Worm (Caenorhabditis elegans) whole organism, L1 larva: Measurements from ENCODE around the gene isy-1.

Source experiments
- C04F5.9 ChIP-seq: sonication (generic microtip); optimal IDR thresholded peaks from 2 replicates; lab custom pipeline; 2016; ENCODE audit warnings: missing genetic modification characterization, missing compliant biosample characterization
- aha-1 ChIP-seq: fragments of 150-350 bp; optimal IDR thresholded peaks from 2 replicates; lab custom pipeline; 2014; ENCODE audit warnings: missing biosample characterization, missing genetic modification characterization
- blmp-1 ChIP-seq: fragments of 150-350 bp; optimal IDR thresholded peaks from 2 replicates; lab custom pipeline; 2014; ENCODE audit warnings: missing biosample characterization, missing genetic modification characterization
- ceh-63 ChIP-seq: fragments of 200-800 bp; sonication (Bioruptor generic); optimal IDR thresholded peaks from 2 replicates; lab custom pipeline; 2018; ENCODE audit warnings: mild to moderate bottlenecking, missing genetic modification characterization, missing compliant biosample characterization
- dsc-1 ChIP-seq: sonication (generic microtip); optimal IDR thresholded peaks from 2 replicates; lab custom pipeline; 2016; ENCODE audit warnings: mild to moderate bottlenecking, missing genetic modification characterization, missing compliant biosample characterization
- efl-1 ChIP-seq, 4 experiments: fragments of 150-350 bp; optimal IDR thresholded peaks in 3 of 4; peaks in 1 of 4; 1 replicate in 1 of 4; 2 replicates in 3 of 4; lab custom pipeline; 2014; ENCODE audit warnings: missing biosample characterization in 2 of 4, missing genetic modification characterization in 2 of 4, missing genetic modification reagents in 2 of 4
- efl-3 ChIP-seq: fragments of 200-800 bp; sonication (Bioruptor generic); optimal IDR thresholded peaks from 2 replicates; lab custom pipeline; 2018; ENCODE audit warnings: mild to moderate bottlenecking, missing genetic modification characterization, missing compliant biosample characterization
- egl-13 ChIP-seq: sonication (generic microtip); optimal IDR thresholded peaks from 2 replicates; lab custom pipeline; 2016; ENCODE audit warnings: missing genotype, missing genetic modification reagents, missing genetic modification characterization, missing compliant biosample characterization
- elt-2 ChIP-seq: sonication (generic microtip); optimal IDR thresholded peaks from 2 replicates; lab custom pipeline; 2016; ENCODE audit warnings: missing genetic modification characterization, mild to moderate bottlenecking, inconsistent platforms, missing compliant biosample characterization, missing genetic modification reagents
- fkh-10 ChIP-seq: sonication (generic microtip); optimal IDR thresholded peaks from 2 replicates; lab custom pipeline; 2017; ENCODE audit warnings: missing biosample characterization, missing genetic modification reagents, missing genetic modification characterization
- fkh-8 ChIP-seq: sonication (generic microtip); optimal IDR thresholded peaks from 2 replicates; lab custom pipeline; 2016; ENCODE audit warnings: mild to moderate bottlenecking, missing genetic modification characterization, missing compliant biosample characterization
- irx-1 ChIP-seq: sonication (generic microtip); optimal IDR thresholded peaks from 2 replicates; lab custom pipeline; 2016; ENCODE audit warnings: missing genetic modification characterization, missing compliant biosample characterization
- isw-1 ChIP-seq: fragments of 200-800 bp; sonication (Bioruptor generic); IDR thresholded peaks from 2 replicates; pipeline ENCODE4 v1.3.6; 2022; ENCODE audit warnings: missing genetic modification characterization, missing compliant biosample characterization
- jun-1 ChIP-seq: fragments of 150-350 bp; optimal IDR thresholded peaks from 2 replicates; lab custom pipeline; 2014; ENCODE audit warnings: missing biosample characterization, missing genetic modification reagents, missing genetic modification characterization
- lin-14 ChIP-seq: fragments of 200-800 bp; sonication (Bioruptor generic); optimal IDR thresholded peaks from 2 replicates; lab custom pipeline; 2018; ENCODE audit warnings: mild to moderate bottlenecking, missing genetic modification characterization, moderate library complexity, missing compliant biosample characterization
- lin-39 ChIP-seq: fragments of 150-350 bp; optimal IDR thresholded peaks from 2 replicates; lab custom pipeline; 2014; ENCODE audit warnings: missing biosample characterization, missing genetic modification reagents, missing genetic modification characterization
- lir-3 ChIP-seq: sonication (generic microtip); optimal IDR thresholded peaks from 2 replicates; lab custom pipeline; 2016; ENCODE audit warnings: mild to moderate bottlenecking, missing genetic modification characterization, moderate library complexity, missing compliant biosample characterization; ENCODE audit not compliant: poor library complexity
- lsy-2 ChIP-seq, 2 experiments: fragments of 150-350 bp; optimal IDR thresholded peaks; 2 replicates each; lab custom pipeline; 2014; ENCODE audit warnings: missing biosample characterization in 2 of 2, missing genetic modification characterization in 2 of 2
- mep-1 ChIP-seq: fragments of 150-350 bp; optimal IDR thresholded peaks from 2 replicates; lab custom pipeline; 2014; ENCODE audit warnings: missing biosample characterization, missing genetic modification characterization
- nhr-47 ChIP-seq: sonication (generic microtip); optimal IDR thresholded peaks from 2 replicates; lab custom pipeline; 2016; ENCODE audit warnings: mild to moderate bottlenecking, missing genetic modification characterization, moderate library complexity, missing compliant biosample characterization
- nhr-71 ChIP-seq: sonication (generic microtip); optimal IDR thresholded peaks from 2 replicates; lab custom pipeline; 2016; ENCODE audit warnings: mild to moderate bottlenecking, missing genetic modification characterization, moderate library complexity, missing compliant biosample characterization
- nhr-84 ChIP-seq: sonication (generic microtip); optimal IDR thresholded peaks from 2 replicates; lab custom pipeline; 2017; ENCODE audit warnings: missing biosample characterization, missing genetic modification characterization
- pqm-1 ChIP-seq: sonication (generic microtip); optimal IDR thresholded peaks from 3 replicates; lab custom pipeline; 2017; ENCODE audit warnings: missing biosample characterization, missing genetic modification characterization
- skn-1 ChIP-seq: fragments of 150-350 bp; optimal IDR thresholded peaks from 2 replicates; lab custom pipeline; 2014; ENCODE audit warnings: missing biosample characterization, missing genetic modification characterization
- sox-4 ChIP-seq: sonication (generic microtip); optimal IDR thresholded peaks from 2 replicates; lab custom pipeline; 2016; ENCODE audit warnings: missing genetic modification characterization, missing compliant biosample characterization
- tbx-2 ChIP-seq: sonication (generic microtip); optimal IDR thresholded peaks from 2 replicates; lab custom pipeline; 2016; ENCODE audit warnings: missing genetic modification characterization, missing compliant biosample characterization
- unc-130 ChIP-seq: fragments of 150-350 bp; optimal IDR thresholded peaks from 2 replicates; lab custom pipeline; 2017; ENCODE audit warnings: missing biosample characterization, missing genetic modification characterization, inconsistent platforms
- unc-98 ChIP-seq: fragments of 200-800 bp; sonication (Bioruptor generic); IDR thresholded peaks from 2 replicates; pipeline ENCODE4 v1.3.6; 2022; ENCODE audit warnings: missing genetic modification characterization, missing compliant biosample characterization
- zag-1 ChIP-seq: fragments of 150-350 bp; optimal IDR thresholded peaks from 2 replicates; lab custom pipeline; 2014; ENCODE audit warnings: missing biosample characterization, missing genetic modification characterization
- zip-4 ChIP-seq: fragments of 200-800 bp; sonication (Bioruptor generic); optimal IDR thresholded peaks from 2 replicates; lab custom pipeline; 2018; ENCODE audit warnings: mild to moderate bottlenecking, missing genetic modification characterization, moderate library complexity, missing compliant biosample characterization

Gene isy-1

ce11 chrV:11011807-11012206 is 11.3 kb upstream of the isy-1 start:
- no peak for TF ChIP-seq lin-39 (tag; lab: Kevin White, UChicago)
- TF ChIP-seq unc-98 (GFP tag; lab: Robert Waterston, UW): no peak
- no peak for TF ChIP-seq efl-1 (optimal IDR thresholded peaks at IDR 0.05; lab: Kevin White, UChicago)
- peak in 1 of 2 experiments; percentile 90 for TF ChIP-seq efl-1 (GFP tag; optimal IDR thresholded peaks at IDR 0.05 in 1 of 2; lab: Kevin White, UChicago)

DNA sequence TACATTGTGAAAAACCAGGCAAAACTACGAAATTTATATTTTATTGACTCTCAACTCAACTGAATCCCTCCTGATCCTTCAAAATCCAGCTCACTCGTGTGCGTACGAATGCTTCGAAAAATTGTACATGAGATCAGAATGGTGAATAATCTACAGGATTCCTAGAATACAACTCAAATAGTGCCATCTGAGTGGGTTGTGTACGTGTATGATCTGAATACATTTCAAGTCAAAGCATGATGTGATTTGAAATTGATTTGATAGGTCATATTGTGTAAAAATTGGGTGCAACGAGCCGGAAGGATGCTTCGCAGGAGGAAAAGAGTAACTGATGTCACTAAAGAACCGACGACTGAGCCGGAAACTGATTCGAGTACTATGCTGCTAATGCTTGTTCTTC is 10.3 kb upstream of the isy-1 start:
- peak; percentile 32 for TF ChIP-seq nhr-71 (tag; lab: Kevin White, UChicago)
- TF ChIP-seq egl-13 (tag; lab: Kevin White, UChicago): peak; percentile 23
- TF ChIP-seq lin-14 (GFP tag; lab: Kevin White, UChicago): peak; percentile 4
- TF ChIP-seq nhr-47 (tag; lab: Kevin White, UChicago): peak; percentile 39
- no peak for TF ChIP-seq ceh-63 (GFP tag; lab: Kevin White, UChicago)
- TF ChIP-seq irx-1 (tag; lab: Kevin White, UChicago): no peak
- peak; percentile 78 for TF ChIP-seq fkh-8 (tag; lab: Kevin White, UChicago)
- TF ChIP-seq sox-4 (tag; lab: Kevin White, UChicago): peak; percentile 54
- TF ChIP-seq dsc-1 (tag; lab: Kevin White, UChicago): no peak

ce11 chrV:11009124-11009524 is 8.6 kb upstream of the isy-1 start:
- TF ChIP-seq lsy-2 (tag; optimal IDR thresholded peaks at IDR 0.05; lab: Kevin White, UChicago) (no peak), efl-1 (optimal IDR thresholded peaks at IDR 0.05; lab: Kevin White, UChicago) (no peak), efl-1 (GFP tag; optimal IDR thresholded peaks at IDR 0.05 in 1 of 2; lab: Kevin White, UChicago) (peak in 1 of 2 experiments; percentile 82), jun-1 (tag; lab: Kevin White, UChicago) (peak; percentile 11), elt-2 (tag; lab: Kevin White, UChicago) (peak; percentile 71), efl-3 (no peak)

- TF ChIP-seq zip-4 (GFP tag; lab: Kevin White, UChicago) (no peak), nhr-84 (tag; lab: Kevin White, UChicago) (no peak), tbx-2 (tag; lab: Kevin White, UChicago) (no peak), mep-1 (no peak), elt-2 (tag; lab: Kevin White, UChicago) (peak; percentile 62), aha-1 (tag; lab: Kevin White, UChicago) (no peak), lin-14 (GFP tag; lab: Kevin White, UChicago) (no peak), efl-3 (no peak), blmp-1 (tag; lab: Kevin White, UChicago) (peak; percentile 5), isw-1 (GFP tag; lab: Robert Waterston, UW) (no peak), fkh-10 (GFP tag; lab: Kevin White, UChicago) (no peak), egl-13 (tag; lab: Kevin White, UChicago) (no peak)
Measured at ce11 chrV:11007651-11008050, 7.2 kb upstream of the isy-1 start.

DNA sequence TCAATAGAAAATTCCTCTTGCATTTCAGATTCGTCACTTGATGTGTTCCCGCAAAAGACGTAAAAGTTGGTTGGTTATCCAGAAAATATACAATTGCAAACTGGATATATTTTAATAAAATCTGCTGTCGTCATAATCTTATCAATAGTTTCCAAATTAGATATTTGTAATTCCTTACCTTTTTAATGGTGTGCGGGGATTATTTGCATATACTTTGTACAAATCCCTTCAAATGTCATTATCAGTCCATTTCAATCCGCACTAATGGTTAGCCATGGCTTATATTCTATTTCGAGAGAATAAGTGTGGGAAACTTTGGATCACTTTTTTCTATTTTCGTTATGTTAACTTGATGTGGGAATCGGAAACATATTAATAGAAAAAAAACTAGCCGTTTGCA is 3.6 kb upstream of the isy-1 start:
- TF ChIP-seq nhr-47 (tag; lab: Kevin White, UChicago) (peak; percentile 12), C04F5.9 (tag; lab: Kevin White, UChicago) (no peak), dsc-1 (tag; lab: Kevin White, UChicago) (peak; percentile 92)
- TF ChIP-seq, all 84 proteins: peak for 2

- TF ChIP-seq pqm-1 (tag; lab: Kevin White, UChicago): no peak
- TF ChIP-seq unc-130 (tag; lab: Kevin White, UChicago): no peak
- no peak for TF ChIP-seq dsc-1 (tag; lab: Kevin White, UChicago)
- no peak for TF ChIP-seq skn-1 (tag; lab: Kevin White, UChicago)
- TF ChIP-seq zag-1: no peak
- no peak for TF ChIP-seq lir-3 (tag; lab: Kevin White, UChicago)
- no peak for TF ChIP-seq mep-1
Measured at ce11 chrV:11002434-11002833, 1.9 kb upstream of the isy-1 start, which contains the start of gene F53B7.4. Gene F53B7.4 (minus strand): TSS chrV:11002534.
